Fruit fly (Drosophila melanogaster) whole organism, pupa: Measurements from ENCODE around the gene CG31391.

Experiments
- CG10348 ChIP-seq: fragments of 200-800 bp; sonication (Bioruptor generic); IDR thresholded peaks from 2 replicates; pipeline ENCODE4 v1.3.6; 2022; ENCODE audit warnings: missing biosample characterization, missing genetic modification characterization
- CG12605 ChIP-seq: fragments of 200-800 bp; sonication (Bioruptor generic); IDR thresholded peaks from 2 replicates; pipeline ENCODE4 v1.3.6; 2022; ENCODE audit warnings: missing biosample characterization, missing genetic modification characterization
- CG13204 ChIP-seq: fragments of 200-800 bp; sonication (Bioruptor generic); optimal IDR thresholded peaks from 2 replicates; lab custom pipeline; 2018; ENCODE audit warnings: missing biosample characterization, mild to moderate bottlenecking, missing genetic modification characterization, moderate library complexity
- CG14655 ChIP-seq: fragments of 200-800 bp; sonication (Bioruptor generic); optimal IDR thresholded peaks from 3 replicates; lab custom pipeline; 2017; ENCODE audit warnings: mild to moderate bottlenecking, missing biosample characterization, missing genetic modification reagents, missing genetic modification characterization
- CG15710 ChIP-seq: fragments of 200-800 bp; sonication (Bioruptor generic); optimal IDR thresholded peaks from 2 replicates; lab custom pipeline; 2018; ENCODE audit warnings: missing biosample characterization, mild to moderate bottlenecking, missing genetic modification characterization, moderate library complexity
- CG17806 ChIP-seq: fragments of 200-800 bp; sonication (Bioruptor generic); optimal IDR thresholded peaks from 2 replicates; lab custom pipeline; 2018; ENCODE audit warnings: missing biosample characterization, mild to moderate bottlenecking, missing genetic modification characterization, moderate library complexity
- CG32121 ChIP-seq: fragments of 200-800 bp; sonication (Bioruptor generic); IDR thresholded peaks from 2 replicates; pipeline ENCODE4 v1.3.6; 2022; ENCODE audit warnings: missing biosample characterization, missing genetic modification characterization
- CG34367 ChIP-seq: fragments of 200-800 bp; sonication (Bioruptor generic); optimal IDR thresholded peaks from 2 replicates; lab custom pipeline; 2018; ENCODE audit warnings: missing biosample characterization, mild to moderate bottlenecking, missing genetic modification characterization
- CG4496 ChIP-seq: fragments of 200-800 bp; sonication (Bioruptor generic); IDR thresholded peaks from 3 replicates; pipeline ENCODE4 v1.3.6; 2022; ENCODE audit warnings: missing biosample characterization, missing genetic modification characterization
- CG8159 ChIP-seq: fragments of 200-800 bp; sonication (Bioruptor generic); optimal IDR thresholded peaks from 3 replicates; lab custom pipeline; 2018; ENCODE audit warnings: missing biosample characterization, mild to moderate bottlenecking, missing genetic modification characterization, moderate library complexity
- CG8301 ChIP-seq: fragments of 200-800 bp; sonication (Bioruptor generic); optimal IDR thresholded peaks from 2 replicates; lab custom pipeline; 2018; ENCODE audit warnings: missing biosample characterization, mild to moderate bottlenecking, missing genetic modification characterization
- CG9948 ChIP-seq: fragments of 200-800 bp; sonication (Bioruptor generic); optimal IDR thresholded peaks from 2 replicates; lab custom pipeline; 2018; ENCODE audit warnings: missing biosample characterization, mild to moderate bottlenecking, missing genetic modification characterization, moderate library complexity
- D1 ChIP-seq: fragments of 200-800 bp; sonication (Bioruptor generic); optimal IDR thresholded peaks from 2 replicates; lab custom pipeline; 2018; ENCODE audit warnings: missing biosample characterization, mild to moderate bottlenecking, missing genetic modification characterization, moderate library complexity
- EcR ChIP-seq: fragments of 200-800 bp; sonication (Bioruptor generic); optimal IDR thresholded peaks from 3 replicates; lab custom pipeline; 2019; ENCODE audit warnings: missing biosample characterization, missing genetic modification characterization, mild to moderate bottlenecking, moderate library complexity, missing genetic modification reagents
- Pif1A ChIP-seq: fragments of 200-800 bp; sonication (Bioruptor generic); optimal IDR thresholded peaks from 3 replicates; lab custom pipeline; 2016; ENCODE audit warnings: missing biosample characterization, missing genetic modification characterization
- Pif1B ChIP-seq: fragments of 200-800 bp; sonication (Bioruptor generic); optimal IDR thresholded peaks from 3 replicates; lab custom pipeline; 2016; ENCODE audit warnings: missing biosample characterization, missing genetic modification characterization
- Snoo ChIP-seq: fragments of 200-800 bp; sonication (Bioruptor generic); optimal IDR thresholded peaks from 3 replicates; lab custom pipeline; 2017; ENCODE audit warnings: missing biosample characterization, mild to moderate bottlenecking, missing genetic modification characterization, inconsistent platforms
- fd96Ca ChIP-seq: fragments of 200-800 bp; sonication (Bioruptor generic); IDR thresholded peaks from 3 replicates; pipeline ENCODE4 v1.3.6; 2022; ENCODE audit warnings: missing biosample characterization, missing genetic modification characterization
- gl ChIP-seq: fragments of 200-800 bp; sonication (Bioruptor generic); optimal IDR thresholded peaks from 2 replicates; lab custom pipeline; 2018; ENCODE audit warnings: missing biosample characterization, mild to moderate bottlenecking, missing genetic modification characterization
- rn ChIP-seq: fragments of 200-800 bp; sonication (Bioruptor generic); IDR thresholded peaks from 2 replicates; pipeline ENCODE4 v1.3.6; 2022; ENCODE audit warnings: missing biosample characterization, missing genetic modification characterization

The CG31391 gene

dm6 chr3R:10659563-10659962 is 45.3 kb downstream of the CG31391 start:
- TF ChIP-seq CG14655 (GFP tag; lab: Kevin White, UChicago) (no peak), D1 (tag; lab: Kevin White, UChicago) (no peak), CG17806 (tag; lab: Kevin White, UChicago) (no peak), CG10348 (GFP tag; lab: Robert Waterston, UW) (no peak), fd96Ca (GFP tag; lab: Robert Waterston, UW) (no peak), CG12605 (no peak), Pif1B (no peak), CG8159 (no peak), CG34367 (tag; lab: Kevin White, UChicago) (no peak), CG13204 (GFP tag; lab: Kevin White, UChicago) (no peak), rn (GFP tag; lab: Robert Waterston, UW) (no peak), CG8301 (tag; lab: Kevin White, UChicago) (no peak), CG9948 (tag; lab: Kevin White, UChicago) (no peak), Pif1A (GFP tag; lab: Kevin White, UChicago) (no peak)

dm6 chr3R:10658783-10659182 is 46.1 kb downstream of the CG31391 start:
- no peak for TF ChIP-seq CG8301 (tag; lab: Kevin White, UChicago)
- no peak for TF ChIP-seq rn (GFP tag; lab: Robert Waterston, UW)
- TF ChIP-seq CG15710: no peak
- no peak for TF ChIP-seq CG9948 (tag; lab: Kevin White, UChicago)
- TF ChIP-seq D1 (tag; lab: Kevin White, UChicago): no peak
- TF ChIP-seq gl: no peak
- no peak for TF ChIP-seq CG8159
- no peak for TF ChIP-seq CG13204 (GFP tag; lab: Kevin White, UChicago)
- TF ChIP-seq CG32121 (GFP tag; lab: Robert Waterston, UW): no peak
- TF ChIP-seq CG34367 (tag; lab: Kevin White, UChicago): no peak
- no peak for TF ChIP-seq CG12605
- TF ChIP-seq CG10348 (GFP tag; lab: Robert Waterston, UW): no peak
- no peak for TF ChIP-seq EcR
- TF ChIP-seq CG17806 (tag; lab: Kevin White, UChicago): no peak
- TF ChIP-seq Pif1A (GFP tag; lab: Kevin White, UChicago): no peak
- no peak for TF ChIP-seq Snoo (tag; lab: Kevin White, UChicago)

DNA sequence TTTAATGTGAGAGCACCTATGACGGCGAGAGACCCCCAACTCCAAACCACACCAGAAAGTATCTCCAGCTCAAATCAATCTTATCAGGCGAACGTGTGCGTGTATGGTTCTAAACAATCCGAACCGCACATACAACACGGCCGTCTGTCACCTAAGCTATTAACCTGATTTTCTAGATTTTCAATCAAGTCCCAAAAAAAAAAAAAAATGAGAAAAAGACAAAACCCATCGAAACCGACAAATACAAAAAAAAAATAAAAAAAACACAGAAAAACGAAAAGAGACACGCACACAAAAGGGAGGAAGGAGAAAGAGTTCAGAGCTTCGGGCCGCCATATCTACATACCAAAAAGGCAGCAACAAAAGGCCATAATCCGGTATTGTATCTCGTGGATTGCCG is 48.3 kb downstream of the CG31391 start:
- TF ChIP-seq CG12605: no peak
- TF ChIP-seq CG13204 (GFP tag; lab: Kevin White, UChicago): no peak
- TF ChIP-seq Pif1A (GFP tag; lab: Kevin White, UChicago): no peak
- no peak for TF ChIP-seq D1 (tag; lab: Kevin White, UChicago)
- TF ChIP-seq CG8159: no peak
- no peak for TF ChIP-seq CG9948 (tag; lab: Kevin White, UChicago)
- no peak for TF ChIP-seq CG14655 (GFP tag; lab: Kevin White, UChicago)
- TF ChIP-seq fd96Ca (GFP tag; lab: Robert Waterston, UW): no peak
- TF ChIP-seq CG10348 (GFP tag; lab: Robert Waterston, UW): no peak
- TF ChIP-seq CG4496 (GFP tag; lab: Robert Waterston, UW): no peak
- TF ChIP-seq, all 21 proteins: peak for 0

- TF ChIP-seq CG14655 (GFP tag; lab: Kevin White, UChicago) (peak; percentile 16), CG15710 (no peak), CG17806 (tag; lab: Kevin White, UChicago) (peak; percentile 39), CG8301 (tag; lab: Kevin White, UChicago) (peak; percentile 4)
Observed at dm6 chr3R:10655968-10656367, 48.9 kb downstream of the CG31391 start.

DNA sequence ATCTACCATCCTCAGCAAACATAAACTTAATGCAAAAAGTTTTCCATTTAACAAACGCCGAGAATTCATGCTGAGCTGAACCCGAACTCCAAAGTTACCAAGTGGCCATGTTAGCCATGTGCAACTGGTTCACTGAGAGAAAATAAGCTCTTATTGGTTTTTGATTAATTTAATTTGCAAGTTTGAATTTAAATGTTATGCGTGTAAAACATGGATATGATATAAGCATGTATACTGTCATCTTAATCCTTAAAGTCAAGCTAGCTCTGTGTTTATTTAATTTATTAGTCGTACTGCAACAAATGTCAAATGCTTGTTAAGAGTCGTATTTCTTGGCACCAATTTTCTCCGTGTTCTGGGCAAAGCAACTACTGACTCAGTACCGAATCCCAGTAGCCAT is 50.2 kb downstream of the CG31391 start:
- no peak for TF ChIP-seq D1 (tag; lab: Kevin White, UChicago)
- TF ChIP-seq CG14655 (GFP tag; lab: Kevin White, UChicago): peak; percentile 52
- no peak for TF ChIP-seq CG10348 (GFP tag; lab: Robert Waterston, UW)
- no peak for TF ChIP-seq gl
- no peak for TF ChIP-seq CG4496 (GFP tag; lab: Robert Waterston, UW)
- TF ChIP-seq CG8301 (tag; lab: Kevin White, UChicago): peak; percentile 62
